Worm (Caenorhabditis elegans) whole organism, L4 larva: Measurements from ENCODE around the gene tsn-1.

Experiments
- T20F7.1 ChIP-seq: fragments of 200-800 bp; sonication (Bioruptor generic); optimal IDR thresholded peaks from 2 replicates; lab custom pipeline; 2018; ENCODE audit warnings: mild to moderate bottlenecking, missing genetic modification characterization, missing compliant biosample characterization
- Y48G9A.11 ChIP-seq: fragments of 200-800 bp; sonication (Bioruptor generic); IDR thresholded peaks from 2 replicates; pipeline ENCODE4 v1.3.6; 2022; ENCODE audit warnings: missing genetic modification reagents, missing genetic modification characterization, missing compliant biosample characterization
- Y75B8A.6 ChIP-seq: fragments of 200-800 bp; sonication (Bioruptor generic); IDR thresholded peaks from 2 replicates; pipeline ENCODE4 v1.3.6; 2022; ENCODE audit warnings: missing genetic modification reagents, missing genetic modification characterization, missing compliant biosample characterization
- aha-1 ChIP-seq: fragments of 150-350 bp; peaks from one replicate; lab custom pipeline; 2014; ENCODE audit warnings: missing biosample characterization, missing genetic modification characterization
- ces-1 ChIP-seq: fragments of 150-350 bp; sonication (generic microtip); optimal IDR thresholded peaks from 4 replicates; lab custom pipeline; 2014; ENCODE audit warnings: missing biosample characterization, missing genetic modification reagents, missing genetic modification characterization
- dve-1 ChIP-seq: sonication (generic microtip); optimal IDR thresholded peaks from 2 replicates; lab custom pipeline; 2017; ENCODE audit warnings: antibody characterized with exemption, mild to moderate bottlenecking, missing genetic modification characterization, missing compliant biosample characterization; ENCODE audit not compliant: insufficient read depth
- egl-27 ChIP-seq: sonication (generic microtip); optimal IDR thresholded peaks from 3 replicates; lab custom pipeline; 2017; ENCODE audit warnings: missing biosample characterization, missing genetic modification reagents, missing genetic modification characterization
- gei-8 ChIP-seq: fragments of 200-800 bp; sonication (Bioruptor generic); optimal IDR thresholded peaks from 2 replicates; lab custom pipeline; 2018; ENCODE audit warnings: mild to moderate bottlenecking, missing genetic modification characterization, missing compliant biosample characterization
- jun-1 ChIP-seq: fragments of 150-350 bp; optimal IDR thresholded peaks from 2 replicates; lab custom pipeline; 2014; ENCODE audit warnings: missing biosample characterization, missing genetic modification reagents, missing genetic modification characterization
- lim-7 ChIP-seq: fragments of 200-800 bp; sonication (Bioruptor generic); IDR thresholded peaks from 2 replicates; pipeline ENCODE4 v1.3.6; 2022; ENCODE audit warnings: missing genetic modification characterization, missing compliant biosample characterization
- lin-1 ChIP-seq: fragments of 200-800 bp; sonication (Bioruptor generic); IDR thresholded peaks from 2 replicates; pipeline ENCODE4 v1.3.6; 2022; ENCODE audit warnings: missing genetic modification reagents, missing genetic modification characterization, missing compliant biosample characterization
- lin-29 ChIP-seq: fragments of 200-800 bp; sonication (Bioruptor generic); IDR thresholded peaks from 2 replicates; pipeline ENCODE4 v1.3.6; 2022; ENCODE audit warnings: missing genetic modification reagents, missing genetic modification characterization, missing compliant biosample characterization
- madf-5 ChIP-seq, 2 experiments: fragments of 200-800 bp; sonication (Bioruptor generic); IDR thresholded peaks; 2 replicates each; pipeline ENCODE4 v1.3.6; 2022; ENCODE audit warnings: missing compliant biosample characterization in 2 of 2, missing genetic modification characterization in 2 of 2
- mdt-29 ChIP-seq: fragments of 200-800 bp; sonication (Bioruptor generic); IDR thresholded peaks from 2 replicates; pipeline ENCODE4 v1.3.6; 2022; ENCODE audit warnings: missing genetic modification reagents, missing genetic modification characterization, missing compliant biosample characterization
- mep-1 ChIP-seq: fragments of 150-350 bp; sonication (generic microtip); optimal IDR thresholded peaks from 3 replicates; lab custom pipeline; 2014; ENCODE audit warnings: missing biosample characterization, missing genetic modification characterization
- nhr-10 ChIP-seq: fragments of 150-350 bp; optimal IDR thresholded peaks from 2 replicates; lab custom pipeline; 2014; ENCODE audit warnings: missing biosample characterization, missing genetic modification characterization
- nhr-25 ChIP-seq: sonication (generic microtip); optimal IDR thresholded peaks from 2 replicates; lab custom pipeline; 2017; ENCODE audit warnings: missing genetic modification characterization, mild to moderate bottlenecking, missing compliant biosample characterization, antibody characterized with exemption, moderate library complexity, borderline replicate concordance; ENCODE audit not compliant: insufficient read depth
- spr-1 ChIP-seq: sonication (generic microtip); optimal IDR thresholded peaks from 2 replicates; lab custom pipeline; 2016; ENCODE audit warnings: mild to moderate bottlenecking, missing genetic modification characterization, missing compliant biosample characterization
- spr-3 ChIP-seq: fragments of 200-800 bp; sonication (Bioruptor generic); optimal IDR thresholded peaks from 2 replicates; lab custom pipeline; 2018; ENCODE audit warnings: mild to moderate bottlenecking, missing genetic modification characterization, missing compliant biosample characterization
- unc-62 ChIP-seq, 3 experiments: fragments of 150-350 bp in 1 of 3; sonication (generic microtip); optimal IDR thresholded peaks in 2 of 3; peaks in 1 of 3; 1 replicate in 1 of 3; 2 replicates in 2 of 3; lab custom pipeline; 2014 to 2017; ENCODE audit warnings: missing biosample characterization in 3 of 3, missing genetic modification characterization in 3 of 3, missing genetic modification reagents in 3 of 3, missing genotype in 1 of 3
- zfp-2 ChIP-seq: sonication (generic microtip); optimal IDR thresholded peaks from 2 replicates; lab custom pipeline; 2016; ENCODE audit warnings: mild to moderate bottlenecking, missing genetic modification characterization, missing compliant biosample characterization

The tsn-1 gene

DNA sequence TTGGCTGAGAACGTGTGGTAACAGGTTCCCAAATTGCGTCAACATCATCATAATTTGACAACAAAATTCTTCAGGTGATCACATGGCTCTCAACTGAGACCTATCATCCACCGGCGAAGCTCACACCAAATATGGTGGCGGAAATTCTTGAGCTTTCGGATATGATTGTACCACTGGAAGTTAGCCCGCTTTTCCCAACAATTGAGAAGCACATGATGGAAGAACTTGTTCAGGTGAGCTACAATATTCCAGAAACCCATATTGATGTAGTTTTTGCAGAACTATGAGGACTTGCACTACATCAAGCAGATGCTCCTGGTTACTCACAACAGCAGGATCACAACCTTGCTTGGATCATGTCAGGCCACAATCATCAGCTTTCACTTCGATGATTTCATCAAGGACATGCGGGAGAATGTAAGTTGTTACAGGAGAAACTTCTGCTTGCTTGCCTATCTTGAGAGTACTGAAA, 45.7 kb downstream of the tsn-1 start, which contains the start of gene F41C3.1:
TSS of gene F41C3.1 (plus strand) at position 51 of the 472 bp plus-strand sequence.
- TF ChIP-seq zfp-2 (tag; lab: Kevin White, UChicago) (no peak), unc-62 (GFP tag; optimal IDR thresholded peaks at IDR 0.05 in 1 of 2; lab: Kevin White, UChicago) (peak in 1 of 2 experiments; percentile 96), unc-62 (tag; optimal IDR thresholded peaks at IDR 0.05; lab: Kevin White, UChicago) (no peak)

- TF ChIP-seq nhr-25 (tag; lab: Kevin White, UChicago) (no peak), egl-27 (tag; lab: Kevin White, UChicago) (no peak), aha-1 (tag; lab: Kevin White, UChicago) (peak; percentile 57), dve-1 (tag; lab: Kevin White, UChicago) (no peak)
- TF ChIP-seq, all 104 proteins: peak for 1
Observed at ce11 chrII:4753133-4753532, 46.5 kb downstream of the tsn-1 start, which contains the start of gene C27D9.1. Gene C27D9.1, plus strand, starts transcription at chrII:4753413.

- peak; percentile 37 for TF ChIP-seq T20F7.1 (GFP tag; lab: Kevin White, UChicago)
- TF ChIP-seq gei-8 (GFP tag; lab: Kevin White, UChicago): no peak
- TF ChIP-seq spr-1 (tag; lab: Kevin White, UChicago): peak; percentile 75
- TF ChIP-seq Y48G9A.11 (GFP tag; lab: Robert Waterston, UW): peak; percentile 76
- TF ChIP-seq spr-3 (GFP tag; lab: Kevin White, UChicago): peak; percentile 15
Observed at ce11 chrII:4755654-4756053, 49.0 kb downstream of the tsn-1 start.

DNA sequence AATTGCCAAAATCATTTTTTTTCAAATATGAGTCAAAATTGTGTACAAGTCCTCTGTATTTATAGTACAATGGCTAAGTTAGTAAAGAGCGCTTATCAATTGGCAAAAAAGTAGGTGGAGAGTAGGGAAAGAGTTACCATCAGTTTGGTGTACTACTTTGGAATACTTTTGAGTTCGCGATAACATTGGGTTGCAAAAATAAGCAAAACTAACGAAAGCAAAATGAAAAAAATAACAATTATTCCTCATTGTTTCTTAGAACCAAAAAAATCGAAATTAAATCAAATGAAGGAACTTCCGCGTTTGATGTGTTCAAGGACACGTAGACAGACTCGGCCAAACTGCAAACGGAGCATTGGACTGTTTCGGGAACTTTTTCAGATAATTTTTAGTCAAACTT, 50.1 kb downstream of the tsn-1 start, which contains the start of gene C27D9.2:
TSS of gene C27D9.2 (minus strand) at position 101 of the 400 bp plus-strand sequence.
- TF ChIP-seq lim-7 (GFP tag; lab: Robert Waterston, UW): no peak
- no peak for TF ChIP-seq Y75B8A.6 (GFP tag; lab: Robert Waterston, UW)
- TF ChIP-seq lin-1 (GFP tag; lab: Robert Waterston, UW): no peak
- no peak for TF ChIP-seq madf-5 (GFP tag; IDR thresholded peaks at IDR 0.05; lab: Robert Waterston, UW)
- no peak for TF ChIP-seq mep-1 (tag; lab: Kevin White, UChicago)
- TF ChIP-seq ces-1 (GFP tag; lab: Kevin White, UChicago): no peak
- TF ChIP-seq spr-1 (tag; lab: Kevin White, UChicago): no peak

DNA sequence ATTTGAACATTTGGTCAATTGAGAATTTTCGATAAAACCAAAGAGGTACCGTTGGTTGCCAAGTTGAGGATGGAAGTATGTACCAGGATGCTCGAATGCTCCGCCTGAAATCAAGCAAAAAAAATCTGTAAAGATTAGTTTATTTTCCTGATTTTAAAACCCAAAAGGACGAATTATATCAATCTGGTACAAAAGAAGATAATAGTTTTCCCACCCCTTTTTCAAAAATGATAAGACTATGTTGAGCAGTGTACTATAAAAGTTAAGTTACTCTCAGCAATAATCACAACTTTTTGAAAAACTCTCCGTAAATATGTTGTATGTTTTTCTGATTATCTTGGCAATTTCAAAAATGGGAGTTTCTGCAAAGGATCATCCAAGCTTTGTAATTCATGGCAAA, 51.8 kb downstream of the tsn-1 start, which contains the start of gene F26G1.3:
TSS of gene F26G1.3 (plus strand) at position 301 of the 400 bp plus-strand sequence.
- TF ChIP-seq jun-1 (tag; lab: Kevin White, UChicago) (no peak), mdt-29 (GFP tag; lab: Robert Waterston, UW) (no peak), spr-3 (GFP tag; lab: Kevin White, UChicago) (no peak), nhr-10 (tag; lab: Kevin White, UChicago) (no peak), lin-29 (GFP tag; lab: Robert Waterston, UW) (no peak)
